Comparison of ENCODE assay signal across 3 fruit fly cellular contexts in genomic region chr2L:8463144-8464106, dm6.
TF ChIP-seq lines count a peak whose summit lies in the region.

TSS of gene Agpat2 (minus strand) at chr2L:8463994.

TF ChIP-seq in whole organism, embryonic, 481 proteins besides CTCF, POLR2A, EP300 and RAD21 (continued from another document and continues in another):
- TF ChIP-seq CG7963 (GFP tag; IDR thresholded peaks at IDR 0.05; lab: Robert Waterston, UW; ENCODE audit: partially characterized antibody), result no peak
- peak; percentile 62 for TF ChIP-seq B-H2 (GFP tag; optimal IDR thresholded peaks at IDR 0.05; lab: Kevin White, UChicago)
- TF ChIP-seq Hey (tag; optimal IDR thresholded peaks at IDR 0.05; lab: Kevin White, UChicago), result no peak
- TF ChIP-seq sc (optimal IDR thresholded peaks at IDR 0.05; lab: Kevin White, UChicago), result no peak
- peak; percentile 80 for TF ChIP-seq sc (GFP tag; optimal IDR thresholded peaks at IDR 0.05; lab: Kevin White, UChicago)
- peak; percentile 77 for TF ChIP-seq crol (GFP tag; IDR thresholded peaks at IDR 0.05; lab: Robert Waterston, UW)
- TF ChIP-seq danr (GFP tag; IDR thresholded peaks at IDR 0.05; lab: Robert Waterston, UW), result peak; percentile 70
- TF ChIP-seq Lpt (GFP tag; optimal IDR thresholded peaks at IDR 0.05; lab: Kevin White, UChicago), result no peak
- peak; percentile 35 for TF ChIP-seq gcm2 (GFP tag; optimal IDR thresholded peaks at IDR 0.05; lab: Kevin White, UChicago)
- peak; percentile 81 for TF ChIP-seq CG1233 (GFP tag; optimal IDR thresholded peaks at IDR 0.05; lab: Kevin White, UChicago)
- TF ChIP-seq CG6272 (GFP tag; IDR thresholded peaks at IDR 0.05; lab: Robert Waterston, UW), result peak; percentile 45
- peak; percentile 12 for TF ChIP-seq MESR4 (GFP tag; optimal IDR thresholded peaks at IDR 0.05; lab: Kevin White, UChicago)
- TF ChIP-seq CG8478 (optimal IDR thresholded peaks at IDR 0.05; lab: Kevin White, UChicago), result no peak
- TF ChIP-seq Kr (GFP tag; optimal IDR thresholded peaks at IDR 0.05; lab: Kevin White, UChicago), result no peak
- TF ChIP-seq CG10321 (GFP tag; IDR thresholded peaks at IDR 0.05; lab: Robert Waterston, UW), result no peak
- TF ChIP-seq Oli (tag; optimal IDR thresholded peaks at IDR 0.05; lab: Kevin White, UChicago), result peak; percentile 88
- TF ChIP-seq CG4617 (GFP tag; optimal IDR thresholded peaks at IDR 0.05; lab: Kevin White, UChicago; ENCODE audit: borderline replicate concordance), result peak; percentile 31
- no peak for TF ChIP-seq gt (GFP tag; IDR thresholded peaks at IDR 0.05; lab: Robert Waterston, UW)
- TF ChIP-seq CG17829 (tag; optimal IDR thresholded peaks at IDR 0.05; lab: Kevin White, UChicago), result peak; percentile 79
- peak; percentile 47 for TF ChIP-seq sd (tag; optimal IDR thresholded peaks at IDR 0.05; lab: Kevin White, UChicago)
- TF ChIP-seq chinmo (GFP tag; IDR thresholded peaks at IDR 0.05; lab: Robert Waterston, UW; ENCODE audit: partially characterized antibody), result 0 out of 4 replicates have a peak, but pooled peaks have one; percentile 14
- TF ChIP-seq ab (GFP tag; optimal IDR thresholded peaks at IDR 0.05; lab: Kevin White, UChicago), result peak; percentile 31
- TF ChIP-seq Neu2 (GFP tag; optimal IDR thresholded peaks at IDR 0.05; lab: Kevin White, UChicago; ENCODE audit: borderline replicate concordance), result peak; percentile 41
- TF ChIP-seq CG2199 (GFP tag; IDR thresholded peaks at IDR 0.05; lab: Robert Waterston, UW), result no peak
- TF ChIP-seq pfk (GFP tag; optimal IDR thresholded peaks at IDR 0.05; lab: Kevin White, UChicago), result no peak
- no peak for TF ChIP-seq wek (GFP tag; optimal IDR thresholded peaks at IDR 0.05; lab: Kevin White, UChicago)
- TF ChIP-seq odd (GFP tag; optimal IDR thresholded peaks at IDR 0.05; lab: Kevin White, UChicago), result peak; percentile 73
- TF ChIP-seq E2f2 (GFP tag; IDR thresholded peaks at IDR 0.05; lab: Robert Waterston, UW), result peak; percentile 31; the same call in 1 of the 2 replicates
- peak; percentile 63 for TF ChIP-seq CG5180 (GFP tag; optimal IDR thresholded peaks at IDR 0.05; lab: Kevin White, UChicago)
- TF ChIP-seq exex (tag; optimal IDR thresholded peaks at IDR 0.05; lab: Kevin White, UChicago), result peak; percentile 16
- peak; percentile 20 for TF ChIP-seq stwl (tag; optimal IDR thresholded peaks at IDR 0.05; lab: Kevin White, UChicago)
- TF ChIP-seq unpg (GFP tag; optimal IDR thresholded peaks at IDR 0.05; lab: Kevin White, UChicago), result peak; percentile 86
- TF ChIP-seq CG16815 (GFP tag; optimal IDR thresholded peaks at IDR 0.05; lab: Kevin White, UChicago), result peak; percentile 69
- peak; percentile 78 for TF ChIP-seq CG13894 (tag; optimal IDR thresholded peaks at IDR 0.05; lab: Kevin White, UChicago)
- peak; percentile 72 for TF ChIP-seq D19A (tag; optimal IDR thresholded peaks at IDR 0.05; lab: Kevin White, UChicago)
- TF ChIP-seq dmrt11E (tag; optimal IDR thresholded peaks at IDR 0.05; lab: Kevin White, UChicago), result peak; percentile 82
- peak; percentile 17 for TF ChIP-seq sug (tag; optimal IDR thresholded peaks at IDR 0.05; lab: Kevin White, UChicago)
- TF ChIP-seq CG10366 (GFP tag; IDR thresholded peaks at IDR 0.05; lab: Robert Waterston, UW), result peak; percentile 76
- TF ChIP-seq CoRest (tag; optimal IDR thresholded peaks at IDR 0.05; lab: Kevin White, UChicago), result peak; percentile 87
- TF ChIP-seq tna (GFP tag; IDR thresholded peaks at IDR 0.05; lab: Robert Waterston, UW; ENCODE audit: partially characterized antibody), result no peak
- peak; percentile 80 for TF ChIP-seq CG16863 (GFP tag; optimal IDR thresholded peaks at IDR 0.05; lab: Kevin White, UChicago)
- TF ChIP-seq Hr39 (optimal IDR thresholded peaks at IDR 0.05; lab: Kevin White, UChicago), result no peak
- TF ChIP-seq Ets97D (GFP tag; optimal IDR thresholded peaks at IDR 0.05; lab: Kevin White, UChicago), result peak; percentile 60

TF ChIP-seq in whole organism, prepupa, 60 proteins besides CTCF, POLR2A, EP300 and RAD21 (continued from another document):
- TF ChIP-seq fd85E (GFP tag; optimal IDR thresholded peaks at IDR 0.05; lab: Kevin White, UChicago), result peak; percentile 7
- no peak for TF ChIP-seq Gug (GFP tag; IDR thresholded peaks at IDR 0.05; lab: Robert Waterston, UW)
- peak; percentile 61 for TF ChIP-seq CG32006 (GFP tag; optimal IDR thresholded peaks at IDR 0.05; lab: Kevin White, UChicago)
- peak; percentile 6 for TF ChIP-seq fkh (GFP tag; optimal IDR thresholded peaks at IDR 0.05; lab: Kevin White, UChicago)
- TF ChIP-seq Eip93F (GFP tag; optimal IDR thresholded peaks at IDR 0.05; lab: Kevin White, UChicago), result peak; percentile 20
- peak; percentile 79 for TF ChIP-seq Hr39 (GFP tag; optimal IDR thresholded peaks at IDR 0.05; lab: Kevin White, UChicago)
- peak; percentile 48 for TF ChIP-seq CG1621 (tag; optimal IDR thresholded peaks at IDR 0.05; lab: Kevin White, UChicago)
- TF ChIP-seq OdsH (GFP tag; optimal IDR thresholded peaks at IDR 0.05; lab: Kevin White, UChicago), result peak; percentile 64
- TF ChIP-seq pdm3 (GFP tag; optimal IDR thresholded peaks at IDR 0.05; lab: Kevin White, UChicago), result peak; percentile 67
- peak; percentile 68 for TF ChIP-seq vri (GFP tag; optimal IDR thresholded peaks at IDR 0.05; lab: Kevin White, UChicago)
- TF ChIP-seq CG6808 (GFP tag; optimal IDR thresholded peaks at IDR 0.05; lab: Kevin White, UChicago), result peak; percentile 45
- peak; percentile 59 for TF ChIP-seq CG8632 (GFP tag; optimal IDR thresholded peaks at IDR 0.05; lab: Kevin White, UChicago)
- peak; percentile 27 for TF ChIP-seq Blimp-1 (GFP tag; optimal IDR thresholded peaks at IDR 0.05; lab: Kevin White, UChicago)
- TF ChIP-seq Sox15 (GFP tag; optimal IDR thresholded peaks at IDR 0.05; lab: Kevin White, UChicago), result peak; percentile 28
- TF ChIP-seq cyc (GFP tag; optimal IDR thresholded peaks at IDR 0.05; lab: Kevin White, UChicago), result peak; percentile 80
- peak; percentile 76 for TF ChIP-seq Smox (GFP tag; optimal IDR thresholded peaks at IDR 0.05; lab: Kevin White, UChicago)
- no peak for TF ChIP-seq CG6854 (GFP tag; optimal IDR thresholded peaks at IDR 0.05; lab: Kevin White, UChicago)
- TF ChIP-seq achi (GFP tag; optimal IDR thresholded peaks at IDR 0.05; lab: Kevin White, UChicago), result peak; percentile 59
- TF ChIP-seq CG6276 (GFP tag; optimal IDR thresholded peaks at IDR 0.05; lab: Kevin White, UChicago), result no peak
- TF ChIP-seq ss (GFP tag; optimal IDR thresholded peaks at IDR 0.05; lab: Kevin White, UChicago), result peak; percentile 37 to 51
- peak; percentile 64 for TF ChIP-seq acj6 (GFP tag; optimal IDR thresholded peaks at IDR 0.05; lab: Kevin White, UChicago)
- peak; percentile 53 for TF ChIP-seq Ets96B (tag; optimal IDR thresholded peaks at IDR 0.05; lab: Kevin White, UChicago)
- peak; percentile 75 for TF ChIP-seq lz (GFP tag; optimal IDR thresholded peaks at IDR 0.05; lab: Kevin White, UChicago)
- TF ChIP-seq Hr38 (GFP tag; optimal IDR thresholded peaks at IDR 0.05; lab: Kevin White, UChicago), result no peak
- peak; percentile 73 for TF ChIP-seq CG6163 (GFP tag; IDR thresholded peaks at IDR 0.05; lab: Robert Waterston, UW)
- peak; percentile 92 for TF ChIP-seq Eip78C (GFP tag; lab: Kevin White, UChicago)
- TF ChIP-seq CG9139 (GFP tag; optimal IDR thresholded peaks at IDR 0.05; lab: Kevin White, UChicago), result no peak
- peak; percentile 87 for TF ChIP-seq svp (GFP tag; lab: Kevin White, UChicago)
- peak; percentile 10 for TF ChIP-seq CG4318 (GFP tag; optimal IDR thresholded peaks at IDR 0.05; lab: Kevin White, UChicago)
- no peak for TF ChIP-seq CG11294 (GFP tag; IDR thresholded peaks at IDR 0.05; lab: Robert Waterston, UW)
- peak; percentile 64 for TF ChIP-seq CG7368 (GFP tag; optimal IDR thresholded peaks at IDR 0.05; lab: Kevin White, UChicago)
- peak; percentile 48 for TF ChIP-seq CG11902 (GFP tag; optimal IDR thresholded peaks at IDR 0.05; lab: Kevin White, UChicago)
- TF ChIP-seq dac (GFP tag; optimal IDR thresholded peaks at IDR 0.05; lab: Kevin White, UChicago), result no peak
- TF ChIP-seq fd59A (GFP tag; optimal IDR thresholded peaks at IDR 0.05; lab: Kevin White, UChicago), result no peak
- TF ChIP-seq CG11762 (GFP tag; optimal IDR thresholded peaks at IDR 0.05; lab: Kevin White, UChicago; ENCODE audit: insufficient read depth), result peak; percentile 20
- peak; percentile 58 for TF ChIP-seq Hr4 (GFP tag; optimal IDR thresholded peaks at IDR 0.05; lab: Kevin White, UChicago)
- TF ChIP-seq Sox102F (GFP tag; optimal IDR thresholded peaks at IDR 0.05; lab: Kevin White, UChicago), result peak; percentile 71
- TF ChIP-seq CG10631 (GFP tag; optimal IDR thresholded peaks at IDR 0.05; lab: Kevin White, UChicago), result peak; percentile 59
- TF ChIP-seq topi (GFP tag; optimal IDR thresholded peaks at IDR 0.05; lab: Kevin White, UChicago), result peak; percentile 79
- peak; percentile 48 for TF ChIP-seq net (GFP tag; optimal IDR thresholded peaks at IDR 0.05; lab: Kevin White, UChicago)
TF ChIP-seq in whole organism, prepupa: peak in this region for 51.

TF ChIP-seq in whole organism, wandering third instar larva, 38 proteins besides CTCF, POLR2A, EP300 and RAD21 (continued from another document):
- TF ChIP-seq Hnf4 (GFP tag; optimal IDR thresholded peaks at IDR 0.05; lab: Kevin White, UChicago) (peak; percentile 56), dl (GFP tag; optimal IDR thresholded peaks at IDR 0.05; lab: Kevin White, UChicago; ENCODE audit: insufficient read depth in 1 of 2, partially characterized antibody in 2 of 2) (no peak), Hr83 (GFP tag; optimal IDR thresholded peaks at IDR 0.05; lab: Kevin White, UChicago; ENCODE audit: poor library complexity, severe bottlenecking) (no peak), rgr (GFP tag; optimal IDR thresholded peaks at IDR 0.05; lab: Kevin White, UChicago) (peak; percentile 76), woc (GFP tag; optimal IDR thresholded peaks at IDR 0.05; lab: Kevin White, UChicago) (peak; percentile 70), HLH106 (tag; optimal IDR thresholded peaks at IDR 0.05; lab: Kevin White, UChicago) (peak; percentile 69)
TF ChIP-seq in whole organism, wandering third instar larva: peak in this region for 19.
